Worm (Caenorhabditis elegans): Measurements from ENCODE around the gene T13F3.4.

DNA sequence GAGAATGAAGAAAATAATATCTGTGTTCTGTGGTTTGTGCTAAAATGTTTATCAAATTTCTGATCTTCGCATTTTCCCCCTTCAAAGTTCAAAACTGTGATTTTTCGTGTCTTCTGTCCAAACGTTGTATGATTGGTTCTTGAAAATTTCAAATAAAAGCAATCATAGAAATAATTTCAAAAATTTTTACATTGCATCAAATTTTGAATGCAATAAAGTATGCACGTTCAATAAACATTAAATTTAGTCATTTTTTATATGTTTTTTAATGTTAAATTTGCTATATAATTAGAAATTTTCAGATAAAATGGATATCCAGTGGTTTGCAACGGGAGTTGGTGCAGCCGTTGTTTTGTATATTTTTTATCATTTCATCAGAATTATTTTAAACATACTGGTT is 42.4 kb downstream of the T13F3.4 start, which contains the start of gene stdh-2:
- TF ChIP-seq unc-62 (GFP tag; optimal IDR thresholded peaks at IDR 0.05) (no peak), T26A5.8 (tag; optimal IDR thresholded peaks at IDR 0.05) (no peak), ets-4 (GFP tag; optimal IDR thresholded peaks at IDR 0.05) (no peak), nfya-1 (tag; optimal IDR thresholded peaks at IDR 0.05; ENCODE audit: borderline replicate concordance, insufficient read depth) (no peak), tbp1 (GFP tag; optimal IDR thresholded peaks at IDR 0.05) (no peak), somi-1 (GFP tag; optimal IDR thresholded peaks at IDR 0.05) (no peak), snpc-4 (GFP tag; optimal IDR thresholded peaks at IDR 0.05) (no peak), snpc-4 (tag; optimal IDR thresholded peaks at IDR 0.05) (no peak), let-607 (tag; optimal IDR thresholded peaks at IDR 0.05) (no peak), nfya-2 (GFP tag; IDR thresholded peaks at IDR 0.05) (no peak), dpl-1 (GFP tag; optimal IDR thresholded peaks at IDR 0.05) (no peak)
